Worm (Caenorhabditis elegans): ENCODE results near the gene Y50E8A.2.

Gene Y50E8A.2

ce11 chrV:14687106-14687964 lies 41.3 kb downstream of the Y50E8A.2 start (continued):
- TF ChIP-seq die-1 (tag; optimal IDR thresholded peaks at IDR 0.05) (no peak), attf-3 (GFP tag; conservative IDR thresholded peaks at IDR 0.05) (no peak), mel-28 (tag; optimal IDR thresholded peaks at IDR 0.05; ENCODE audit: borderline replicate concordance) (no peak), F10E7.11 (tag; optimal IDR thresholded peaks at IDR 0.05) (no peak), F49E8.2 (tag; optimal IDR thresholded peaks at IDR 0.05; ENCODE audit: insufficient read depth) (no peak)

ce11 chrV:14686231-14687105 lies 42.2 kb downstream of the Y50E8A.2 start:
- TF ChIP-seq F52B5.7 (tag; optimal IDR thresholded peaks at IDR 0.05) (no peak), Y53G8AR.9 (GFP tag; conservative IDR thresholded peaks at IDR 0.05) (0 out of 2 replicates have a peak, but pooled peaks have one; percentile 28), ztf-22 (GFP tag; optimal IDR thresholded peaks at IDR 0.05) (no peak), bed-1 (GFP tag; IDR thresholded peaks at IDR 0.05) (no peak), B0336.3 (GFP tag; IDR thresholded peaks at IDR 0.05) (peak; percentile 13), nhr-179 (tag; optimal IDR thresholded peaks at IDR 0.05) (no peak), T07F8.4 (tag; optimal IDR thresholded peaks at IDR 0.05) (no peak), Y79H2A.3 (GFP tag; conservative IDR thresholded peaks at IDR 0.05) (no peak), nhr-80 (tag; optimal IDR thresholded peaks at IDR 0.05) (no peak), cebp-1 (GFP tag; IDR thresholded peaks at IDR 0.05) (no peak), cebp-1 (tag; optimal IDR thresholded peaks at IDR 0.05) (no peak), hmg-20 (GFP tag; IDR thresholded peaks at IDR 0.05) (no peak; the same call in 1 of the 2 replicates), tbx-9 (tag; optimal IDR thresholded peaks at IDR 0.05; ENCODE audit: borderline replicate concordance) (no peak), lsl-1 (GFP tag; optimal IDR thresholded peaks at IDR 0.05) (no peak), bed-2 (GFP tag; IDR thresholded peaks at IDR 0.05) (no peak), hlh-26 (GFP tag; conservative IDR thresholded peaks at IDR 0.05) (no peak), let-607 (tag; optimal IDR thresholded peaks at IDR 0.05) (no peak), Y56A3A.18 (GFP tag; IDR thresholded peaks at IDR 0.05) (no peak), nhr-27 (tag; optimal IDR thresholded peaks at IDR 0.05) (no peak), B0261.1 (tag; optimal IDR thresholded peaks at IDR 0.05) (no peak), ceh-40 (GFP tag; IDR thresholded peaks at IDR 0.05) (no peak), sptf-2 (GFP tag; optimal IDR thresholded peaks at IDR 0.05) (peak; percentile 21), egl-18 (GFP tag; IDR thresholded peaks at IDR 0.05) (no peak), chd-7 (tag; optimal IDR thresholded peaks at IDR 0.05) (no peak), ekl-4 (GFP tag; IDR thresholded peaks at IDR 0.05) (no peak; the same call in 1 of the 2 replicates), aptf-3 (GFP tag; IDR thresholded peaks at IDR 0.05) (no peak), madf-6 (GFP tag; IDR thresholded peaks at IDR 0.05) (peak; percentile 19; the same call in 1 of the 2 replicates), rpc-1 (optimal IDR thresholded peaks at IDR 0.05) (no peak), rpc-1 (tag; optimal IDR thresholded peaks at IDR 0.05) (no peak), hrde-1 (tag; optimal IDR thresholded peaks at IDR 0.05; ENCODE audit: borderline replicate concordance) (no peak), madf-8 (GFP tag; conservative IDR thresholded peaks at IDR 0.05) (no peak), snpc-1.3 (tag; optimal IDR thresholded peaks at IDR 0.05; ENCODE audit: insufficient read depth) (no peak), ztf-25 (GFP tag; IDR thresholded peaks at IDR 0.05) (no peak; the same call in 1 of the 2 replicates), attf-5 (GFP tag; optimal IDR thresholded peaks at IDR 0.05) (no peak), madf-3 (GFP tag; IDR thresholded peaks at IDR 0.05) (0 out of 2 replicates have a peak, but pooled peaks have one; percentile 0), unc-130 (GFP tag; optimal IDR thresholded peaks at IDR 0.05) (no peak), lir-1 (GFP tag; conservative IDR thresholded peaks at IDR 0.05) (no peak), nfya-1 (tag; optimal IDR thresholded peaks at IDR 0.05; ENCODE audit: borderline replicate concordance, insufficient read depth) (no peak)
